Worm (Caenorhabditis elegans): ENCODE results near the gene pfn-2.

pfn-2 gene

DNA sequence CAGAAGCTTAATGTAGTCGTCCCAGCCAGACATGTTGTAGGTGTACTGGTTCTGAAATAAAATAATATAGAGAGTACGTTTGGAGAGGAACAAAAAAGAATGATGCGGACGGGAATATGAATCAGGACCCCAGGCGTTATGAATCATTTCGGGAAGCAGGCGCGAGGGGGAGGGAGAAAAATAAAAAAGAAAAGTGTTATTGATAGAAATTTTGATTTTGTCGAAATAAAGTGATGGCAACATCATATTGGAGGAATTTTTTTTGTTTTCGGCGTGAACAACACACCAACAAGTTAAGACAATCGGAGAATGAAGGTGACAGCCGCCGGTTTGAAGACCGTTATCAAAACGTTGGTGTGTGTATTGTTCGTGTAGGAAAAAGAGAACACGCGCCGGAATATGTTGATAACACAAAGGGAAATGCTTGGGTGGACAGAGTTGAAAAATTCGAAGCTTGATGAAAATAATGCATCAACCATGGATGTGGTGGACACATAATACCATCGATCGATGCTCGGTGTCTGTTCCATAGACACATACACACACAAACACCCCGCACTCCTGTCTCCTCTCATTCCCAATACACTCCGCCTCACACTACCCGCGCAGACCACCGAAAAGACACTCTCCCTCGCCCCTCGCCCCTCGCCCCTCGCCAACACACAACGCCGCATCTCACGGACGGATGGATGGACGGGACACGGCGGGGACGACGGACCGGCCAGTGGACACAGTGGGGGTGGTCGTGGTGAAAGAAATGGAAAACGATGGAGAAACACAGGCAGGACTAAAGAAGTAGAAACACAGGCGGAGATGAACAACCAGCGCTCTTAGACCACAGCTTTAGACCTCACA, at the start of gene pfn-2:
Gene pfn-2, minus strand, starts transcription at position 51 of the 855 bp plus-strand sequence.
- TF ChIP-seq xbp-1 (tag; optimal IDR thresholded peaks at IDR 0.05) (no peak), nhr-237 (tag; optimal IDR thresholded peaks at IDR 0.05) (no peak), sup-37 (GFP tag; optimal IDR thresholded peaks at IDR 0.05) (no peak), ceh-82 (tag; optimal IDR thresholded peaks at IDR 0.05) (peak in 1 of 3 experiments; percentile 54), blmp-1 (tag; optimal IDR thresholded peaks at IDR 0.05) (peak; percentile 65), F16B12.6 (tag; optimal IDR thresholded peaks at IDR 0.05) (no peak), fos-1 (tag; optimal IDR thresholded peaks at IDR 0.05) (no peak), fkh-4 (tag; optimal IDR thresholded peaks at IDR 0.05; ENCODE audit: borderline replicate concordance) (no peak), lsy-2 (tag; optimal IDR thresholded peaks at IDR 0.05) (no peak), mdl-1 (tag; optimal IDR thresholded peaks at IDR 0.05) (peak in 1 of 2 experiments; percentile 11), egl-13 (tag; optimal IDR thresholded peaks at IDR 0.05) (peak; percentile 15), grh-1 (GFP tag; IDR thresholded peaks at IDR 0.05) (no peak), snu-23 (GFP tag; optimal IDR thresholded peaks at IDR 0.05) (peak; percentile 14), ceh-88 (GFP tag; IDR thresholded peaks at IDR 0.05) (no peak), lin-15B (tag; optimal IDR thresholded peaks at IDR 0.05) (no peak), tlp-1 (tag; optimal IDR thresholded peaks at IDR 0.05) (no peak), nhr-12 (tag; optimal IDR thresholded peaks at IDR 0.05) (no peak), nhr-20 (tag; optimal IDR thresholded peaks at IDR 0.05) (peak; percentile 43), mef-2 (tag; optimal IDR thresholded peaks at IDR 0.05) (no peak), nhr-90 (tag; optimal IDR thresholded peaks at IDR 0.05; ENCODE audit: poor library complexity) (peak; percentile 15), nhr-19 (GFP tag; conservative IDR thresholded peaks at IDR 0.05) (no peak), nhr-11 (tag; optimal IDR thresholded peaks at IDR 0.05) (no peak), aly-2 (tag; optimal IDR thresholded peaks at IDR 0.05) (no peak), unc-86 (tag; optimal IDR thresholded peaks at IDR 0.05) (peak; percentile 13), pag-3 (tag; optimal IDR thresholded peaks at IDR 0.05; ENCODE audit: borderline replicate concordance, insufficient read depth) (no peak), ceh-90 (tag; optimal IDR thresholded peaks at IDR 0.05) (no peak), C34B4.2 (tag; optimal IDR thresholded peaks at IDR 0.05) (no peak), nhr-28 (tag; optimal IDR thresholded peaks at IDR 0.05) (no peak), pax-3 (tag; optimal IDR thresholded peaks at IDR 0.05) (no peak), dpl-1 (GFP tag; optimal IDR thresholded peaks at IDR 0.05) (no peak), hpl-2 (GFP tag; optimal IDR thresholded peaks at IDR 0.05) (no peak), nhr-47 (tag; optimal IDR thresholded peaks at IDR 0.05) (peak; percentile 23), mab-9 (GFP tag; IDR thresholded peaks at IDR 0.05) (no peak), ets-5 (GFP tag; IDR thresholded peaks at IDR 0.05) (no peak), swsn-7 (tag; optimal IDR thresholded peaks at IDR 0.05) (peak; percentile 29), Y116A8C.19 (tag; optimal IDR thresholded peaks at IDR 0.05; ENCODE audit: borderline replicate concordance) (no peak), dsc-1 (tag; optimal IDR thresholded peaks at IDR 0.05) (peak; percentile 26), unc-130 (tag; optimal IDR thresholded peaks at IDR 0.05) (no peak), ztf-4 (tag; optimal IDR thresholded peaks at IDR 0.05) (no peak), ztf-11 (tag; optimal IDR thresholded peaks at IDR 0.05) (peak in 1 of 2 experiments; percentile 44), fkh-8 (tag; optimal IDR thresholded peaks at IDR 0.05) (no peak), snpc-4 (tag; optimal IDR thresholded peaks at IDR 0.05) (no peak), ceh-8 (GFP tag; optimal IDR thresholded peaks at IDR 0.05) (peak; percentile 14), C16A3.4 (tag; optimal IDR thresholded peaks at IDR 0.05) (no peak), hlh-17 (GFP tag; optimal IDR thresholded peaks at IDR 0.05; ENCODE audit: borderline replicate concordance) (no peak), isw-1 (GFP tag; IDR thresholded peaks at IDR 0.05) (no peak), rnt-1 (tag; optimal IDR thresholded peaks at IDR 0.05) (peak; percentile 50), nhr-71 (tag; optimal IDR thresholded peaks at IDR 0.05) (peak; percentile 17), tbx-2 (tag; optimal IDR thresholded peaks at IDR 0.05) (no peak), nhr-76 (tag; optimal IDR thresholded peaks at IDR 0.05) (no peak), lin-14 (GFP tag; optimal IDR thresholded peaks at IDR 0.05) (peak; percentile 83)
